Fruit fly (Drosophila melanogaster): ENCODE measurements around the gene CG9672.

- TF ChIP-seq ttk (optimal IDR thresholded peaks at IDR 0.05) (no peak), insv (optimal IDR thresholded peaks at IDR 0.05) (no peak), Sin3A (optimal IDR thresholded peaks at IDR 0.05) (no peak), Myc (optimal IDR thresholded peaks at IDR 0.05) (no peak)
Observed at dm6 chrX:16690499-16690898, 16.2 kb downstream of the CG9672 start.
